Fruit fly (Drosophila melanogaster): ENCODE measurements around the gene eIF4EHP.
A peak's percentile ranks its signal among the peaks of the same experiment; 100 is the strongest.

The eIF4EHP gene

DNA sequence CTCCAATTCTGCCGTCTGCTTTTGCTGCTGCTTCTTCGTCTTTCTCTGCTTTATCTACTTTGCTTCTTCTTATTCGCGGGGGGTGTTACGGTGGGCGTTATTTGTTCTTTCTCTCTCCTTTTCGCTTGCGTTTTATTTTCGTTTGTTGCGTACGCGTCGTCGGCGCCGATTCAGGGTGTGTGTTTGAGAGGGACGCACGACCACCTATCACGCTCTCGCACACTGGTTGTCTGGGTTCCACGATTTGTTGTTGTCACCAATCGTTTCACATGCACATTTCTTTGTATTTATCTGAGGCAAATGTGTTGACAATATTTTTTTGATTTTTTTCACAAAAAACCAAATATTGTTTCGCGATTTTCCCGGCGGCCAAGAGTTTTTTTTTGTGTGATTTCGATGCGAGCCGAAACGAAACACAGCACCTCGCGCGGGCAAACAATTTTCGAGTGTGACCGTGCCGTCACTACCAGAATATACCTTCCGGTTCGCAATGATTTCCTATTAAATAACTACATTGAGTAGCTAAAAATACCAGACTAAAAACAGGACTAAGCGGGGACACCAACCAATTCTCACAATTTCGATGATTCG lies 3.4 kb downstream of the eIF4EHP start, which contains the start of gene Syx1A (continued):
- TF ChIP-seq tx (GFP tag; optimal IDR thresholded peaks at IDR 0.05) (no peak), HLH4C (GFP tag; IDR thresholded peaks at IDR 0.05; ENCODE audit: partially characterized antibody) (no peak), Drgx (GFP tag; IDR thresholded peaks at IDR 0.05) (no peak), chm (GFP tag; IDR thresholded peaks at IDR 0.05) (no peak), CG11723 (GFP tag; optimal IDR thresholded peaks at IDR 0.05) (peak; percentile 10), CG15601 (tag; optimal IDR thresholded peaks at IDR 0.05) (no peak), sr (GFP tag; IDR thresholded peaks at IDR 0.05) (no peak), gsb (GFP tag; IDR thresholded peaks at IDR 0.05) (no peak), Nf-YA (GFP tag; IDR thresholded peaks at IDR 0.05) (no peak), chn (GFP tag; optimal IDR thresholded peaks at IDR 0.05) (peak; percentile 27), jigr1 (GFP tag; IDR thresholded peaks at IDR 0.05) (no peak), kay (GFP tag; optimal IDR thresholded peaks at IDR 0.05) (no peak), pb (GFP tag; optimal IDR thresholded peaks at IDR 0.05) (no peak), Meics (GFP tag; optimal IDR thresholded peaks at IDR 0.05) (no peak), CG7271 (tag; optimal IDR thresholded peaks at IDR 0.05) (no peak), ab (GFP tag; optimal IDR thresholded peaks at IDR 0.05) (no peak), ro (GFP tag; IDR thresholded peaks at IDR 0.05) (no peak), mld (GFP tag; IDR thresholded peaks at IDR 0.05; ENCODE audit: partially characterized antibody) (no peak), CG6272 (GFP tag; IDR thresholded peaks at IDR 0.05) (no peak), fd3F (GFP tag; optimal IDR thresholded peaks at IDR 0.05) (no peak), nau (GFP tag; optimal IDR thresholded peaks at IDR 0.05) (peak; percentile 42), Sox100B (GFP tag; optimal IDR thresholded peaks at IDR 0.05) (no peak), hb (GFP tag; IDR thresholded peaks at IDR 0.05; ENCODE audit: partially characterized antibody) (no peak), Hr78 (GFP tag; optimal IDR thresholded peaks at IDR 0.05) (no peak), CG17568 (GFP tag; optimal IDR thresholded peaks at IDR 0.05) (peak; percentile 52), CG14965 (GFP tag; optimal IDR thresholded peaks at IDR 0.05; ENCODE audit: borderline replicate concordance) (no peak), Deaf1 (tag; optimal IDR thresholded peaks at IDR 0.05) (peak; percentile 67), fu2 (GFP tag; optimal IDR thresholded peaks at IDR 0.05) (no peak), NC2β (GFP tag; optimal IDR thresholded peaks at IDR 0.05) (peak; percentile 13), Antp (GFP tag; optimal IDR thresholded peaks at IDR 0.05) (no peak), CG11093 (GFP tag; IDR thresholded peaks at IDR 0.05) (no peak), ATbp (GFP tag; optimal IDR thresholded peaks at IDR 0.05) (no peak), Lhr (GFP tag; optimal IDR thresholded peaks at IDR 0.05) (peak; percentile 87), ase (GFP tag; IDR thresholded peaks at IDR 0.05) (no peak), CG12219 (GFP tag; optimal IDR thresholded peaks at IDR 0.05) (peak; percentile 10), crp (GFP tag; optimal IDR thresholded peaks at IDR 0.05) (no peak), CG31441 (GFP tag; IDR thresholded peaks at IDR 0.05) (no peak), fru (optimal IDR thresholded peaks at IDR 0.05) (no peak), Aef1 (GFP tag; IDR thresholded peaks at IDR 0.05) (no peak), yki (optimal IDR thresholded peaks at IDR 0.05) (no peak), Mes4 (GFP tag; optimal IDR thresholded peaks at IDR 0.05) (no peak), org-1 (GFP tag; optimal IDR thresholded peaks at IDR 0.05) (no peak), crc (GFP tag; optimal IDR thresholded peaks at IDR 0.05) (no peak), CG42726 (GFP tag; IDR thresholded peaks at IDR 0.05; ENCODE audit: partially characterized antibody) (no peak), btn (GFP tag; optimal IDR thresholded peaks at IDR 0.05) (no peak), Awh (GFP tag; IDR thresholded peaks at IDR 0.05) (no peak), phol (tag; optimal IDR thresholded peaks at IDR 0.05) (peak; percentile 20), CG17612 (GFP tag; IDR thresholded peaks at IDR 0.05) (no peak), danr (GFP tag; IDR thresholded peaks at IDR 0.05) (no peak), Hand (GFP tag; optimal IDR thresholded peaks at IDR 0.05) (peak; percentile 2), CG2202 (tag; optimal IDR thresholded peaks at IDR 0.05) (peak; percentile 11), CG31388 (GFP tag; optimal IDR thresholded peaks at IDR 0.05) (no peak)
